Worm (Caenorhabditis elegans) whole organism, L1 larva: ENCODE results near the gene mig-38.

Experiments used
- egl-27 ChIP-seq, 2 experiments: fragments of 150-350 bp in 1 of 2; sonication (generic microtip); optimal IDR thresholded peaks; 3 replicates each; lab custom pipeline; 2017 to 2018; ENCODE audit warnings: missing biosample characterization in 2 of 2, missing genetic modification characterization in 2 of 2, missing genetic modification reagents in 2 of 2
- elt-2 ChIP-seq: sonication (generic microtip); optimal IDR thresholded peaks from 2 replicates; lab custom pipeline; 2016; ENCODE audit warnings: missing genetic modification characterization, mild to moderate bottlenecking, inconsistent platforms, missing compliant biosample characterization, missing genetic modification reagents
- fkh-10 ChIP-seq: sonication (generic microtip); optimal IDR thresholded peaks from 2 replicates; lab custom pipeline; 2017; ENCODE audit warnings: missing biosample characterization, missing genetic modification reagents, missing genetic modification characterization
- nhr-12 ChIP-seq: sonication (generic microtip); optimal IDR thresholded peaks from 2 replicates; lab custom pipeline; 2017; ENCODE audit warnings: missing biosample characterization, missing genetic modification characterization
- sptf-1 ChIP-seq: fragments of 150-350 bp; optimal IDR thresholded peaks from 2 replicates; lab custom pipeline; 2014; ENCODE audit warnings: missing biosample characterization, missing genetic modification characterization
- ztf-11 ChIP-seq, 2 experiments: sonication (generic microtip); optimal IDR thresholded peaks; 2 replicates each; lab custom pipeline; 2016 to 2017; ENCODE audit warnings: missing genetic modification characterization in 2 of 2, missing biosample characterization in 1 of 2, missing compliant biosample characterization in 1 of 2

ce11 chrIV:11582450-11583166, 11.4 kb upstream of the mig-38 start:
- no peak for TF ChIP-seq sptf-1 (tag; lab: Kevin White, UChicago)
- no peak for TF ChIP-seq nhr-12 (tag; lab: Kevin White, UChicago)
- no peak for TF ChIP-seq fkh-10 (GFP tag; lab: Kevin White, UChicago)
- peak; percentile 44 for TF ChIP-seq elt-2 (tag; lab: Kevin White, UChicago)
- TF ChIP-seq egl-27 (tag; optimal IDR thresholded peaks at IDR 0.05; lab: Kevin White, UChicago) = no peak
- TF ChIP-seq ztf-11 (tag; optimal IDR thresholded peaks at IDR 0.05; lab: Kevin White, UChicago) = no peak
